Worm (Caenorhabditis elegans): Measurements from ENCODE around the gene F42A6.2.
"Not testable (repeated sequence)": the region's sequence is repeated elsewhere in the genome, so short reads cannot be mapped to it uniquely, and the experiment has no call there.

The F42A6.2 gene

ce11 chrIV:3389999-3390398, 48.7 kb downstream of the F42A6.2 start, which contains the start of gene B0546.5:
Gene B0546.5 (minus strand): TSS chrIV:3390099.
- not testable (repeated sequence) for TF ChIP-seq pha-4 (tag; optimal IDR thresholded peaks at IDR 0.05); elt-1 (tag; optimal IDR thresholded peaks at IDR 0.05; ENCODE audit: borderline replicate concordance, insufficient read depth); ces-1 (GFP tag; optimal IDR thresholded peaks at IDR 0.05)

Data from whole organism, mixed stage, embryonic.